Worm (Caenorhabditis elegans): Measurements from ENCODE around the gene try-12.

ce11 chrV:7400588-7400987 lies 48.6 kb upstream of the try-12 start, which contains the start of gene srx-60:
- TF ChIP-seq lin-26 (GFP tag; IDR thresholded peaks at IDR 0.05) (no peak), C06A6.2 (GFP tag; conservative IDR thresholded peaks at IDR 0.05) (no peak), ama-1 (optimal IDR thresholded peaks at IDR 0.05) (no peak), ama-1 (GFP tag; optimal IDR thresholded peaks at IDR 0.05) (no peak)
